Fruit fly (Drosophila melanogaster) whole organism, prepupa: ENCODE results near the gene CG8851.

Experiments
- CG34406 ChIP-seq: fragments of 200-800 bp; sonication (Bioruptor generic); optimal IDR thresholded peaks from 3 replicates; lab custom pipeline; 2016; ENCODE audit warnings: missing biosample characterization, missing genetic modification characterization
- CG3919 ChIP-seq: fragments of 200-800 bp; sonication (Bioruptor generic); optimal IDR thresholded peaks from 3 replicates; lab custom pipeline; 2016; ENCODE audit warnings: missing biosample characterization, missing genetic modification characterization
- CG6276 ChIP-seq: fragments of 200-800 bp; sonication (Bioruptor generic); optimal IDR thresholded peaks from 2 replicates; lab custom pipeline; 2017; ENCODE audit warnings: missing biosample characterization, mild to moderate bottlenecking, missing genetic modification characterization
- CG8319 ChIP-seq: fragments of 200-800 bp; sonication (Bioruptor generic); optimal IDR thresholded peaks from 3 replicates; lab custom pipeline; 2016; ENCODE audit warnings: missing biosample characterization, missing genetic modification characterization
- Eip75B ChIP-seq: fragments of 200-800 bp; sonication (Bioruptor generic); optimal IDR thresholded peaks from 3 replicates; lab custom pipeline; 2016; ENCODE audit warnings: missing biosample characterization, missing genetic modification characterization
- dsx ChIP-seq: fragments of 200-800 bp; optimal IDR thresholded peaks from 3 replicates; lab custom pipeline; 2019; ENCODE audit warnings: missing biosample characterization, mild to moderate bottlenecking, missing genetic modification characterization, moderate library complexity; ENCODE audit not compliant: poor library complexity, severe bottlenecking
- fkh ChIP-seq: fragments of 200-800 bp; sonication (Bioruptor generic); optimal IDR thresholded peaks from 3 replicates; lab custom pipeline; 2017; ENCODE audit warnings: missing biosample characterization, mild to moderate bottlenecking, missing genetic modification characterization, moderate library complexity

DNA sequence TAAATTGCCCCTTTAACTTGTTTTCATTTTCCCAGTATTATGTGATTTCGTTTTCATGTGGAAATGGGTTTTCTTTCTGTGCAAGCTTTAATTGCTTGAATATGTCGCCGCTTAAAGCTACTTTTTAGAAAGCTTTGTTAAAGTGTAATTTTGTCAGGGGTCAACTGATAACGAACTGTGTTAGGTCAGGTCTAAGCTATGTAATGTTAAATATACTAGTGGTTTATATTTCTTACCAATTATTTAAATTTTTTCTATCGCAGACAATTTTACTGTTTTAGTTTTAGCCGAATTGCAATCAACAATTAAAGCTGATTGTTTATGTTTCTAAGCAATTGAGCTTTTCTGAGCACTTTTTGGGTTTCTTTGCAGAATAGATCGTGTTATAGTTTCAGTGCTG lies 13.2 kb upstream of the CG8851 start:
- TF ChIP-seq CG6276 (no peak), dsx (GFP tag; lab: Kevin White, UChicago) (no peak), CG8319 (GFP tag; lab: Kevin White, UChicago) (no peak), fkh (GFP tag; lab: Kevin White, UChicago) (no peak), CG34406 (GFP tag; lab: Kevin White, UChicago) (no peak), Eip75B (no peak), CG3919 (no peak)
